Worm (Caenorhabditis elegans) whole organism, young adult: ENCODE data around the gene cyp-35B1.
A peak's percentile ranks its signal among the peaks of the same experiment; 100 is the strongest.

ENCODE experiments used
- C17E4.6 ChIP-seq: fragments of 200-800 bp; sonication (Bioruptor generic); IDR thresholded peaks from 2 replicates; pipeline ENCODE4 v1.3.6; 2022; ENCODE audit warnings: missing genetic modification reagents, missing genetic modification characterization, missing compliant biosample characterization
- D2030.7 ChIP-seq: fragments of 200-800 bp; sonication (Bioruptor generic); IDR thresholded peaks from 2 replicates; pipeline ENCODE4 v1.3.6; 2022; ENCODE audit warnings: missing genetic modification reagents, missing genetic modification characterization, missing compliant biosample characterization
- F23B12.7 ChIP-seq: sonication (generic microtip); optimal IDR thresholded peaks from 2 replicates; lab custom pipeline; 2017; ENCODE audit warnings: missing genetic modification characterization, mild to moderate bottlenecking, missing compliant biosample characterization, antibody characterized with exemption, moderate library complexity; ENCODE audit not compliant: insufficient read depth
- F49E8.2 ChIP-seq: sonication (generic microtip); optimal IDR thresholded peaks from 3 replicates; lab custom pipeline; 2017; ENCODE audit warnings: missing genetic modification characterization, mild to moderate bottlenecking, missing compliant biosample characterization, antibody characterized with exemption, moderate library complexity; ENCODE audit not compliant: insufficient read depth
- K11D2.4 ChIP-seq: fragments of 200-800 bp; sonication (Bioruptor generic); IDR thresholded peaks from 2 replicates; pipeline ENCODE4 v1.3.6; 2022; ENCODE audit warnings: missing genetic modification reagents, missing genetic modification characterization, missing compliant biosample characterization
- K12H6.12 ChIP-seq: fragments of 200-800 bp; sonication (Bioruptor generic); optimal IDR thresholded peaks from 2 replicates; lab custom pipeline; 2018; ENCODE audit warnings: mild to moderate bottlenecking, missing genetic modification characterization, missing compliant biosample characterization
- T26A5.8 ChIP-seq: sonication (generic microtip); optimal IDR thresholded peaks from 2 replicates; lab custom pipeline; 2016; ENCODE audit warnings: missing genetic modification characterization, missing compliant biosample characterization
- Y67H2A.10 ChIP-seq: fragments of 200-800 bp; sonication (Bioruptor generic); conservative IDR thresholded peaks from 2 replicates; pipeline ENCODE4 v1.3.6; 2022; ENCODE audit warnings: missing genetic modification reagents, missing genetic modification characterization, missing compliant biosample characterization
- Y95B8A.8 ChIP-seq: fragments of 200-800 bp; sonication (Bioruptor generic); IDR thresholded peaks from 2 replicates; pipeline ENCODE4 v1.3.6; 2022; ENCODE audit warnings: missing genetic modification reagents, missing genetic modification characterization, missing compliant biosample characterization
- ZK185.1 ChIP-seq: sonication (generic microtip); optimal IDR thresholded peaks from 2 replicates; lab custom pipeline; 2016; ENCODE audit warnings: mild to moderate bottlenecking, missing genetic modification characterization, missing compliant biosample characterization; ENCODE audit not compliant: poor library complexity, severe bottlenecking
- atf-7 ChIP-seq: sonication (generic microtip); optimal IDR thresholded peaks from 2 replicates; lab custom pipeline; 2017; ENCODE audit warnings: mild to moderate bottlenecking, missing genetic modification characterization, missing compliant biosample characterization
- attf-3 ChIP-seq: fragments of 200-800 bp; sonication (Bioruptor generic); conservative IDR thresholded peaks from 2 replicates; pipeline ENCODE4 v1.3.6; 2022; ENCODE audit warnings: missing genetic modification reagents, missing genetic modification characterization, missing compliant biosample characterization
- ccch-3 ChIP-seq: fragments of 200-800 bp; sonication (Bioruptor generic); optimal IDR thresholded peaks from 2 replicates; lab custom pipeline; 2018; ENCODE audit warnings: mild to moderate bottlenecking, missing genetic modification characterization, missing compliant biosample characterization
- ceh-91 ChIP-seq: fragments of 200-800 bp; sonication (Bioruptor generic); IDR thresholded peaks from 2 replicates; pipeline ENCODE4 v1.3.6; 2022; ENCODE audit warnings: missing genetic modification reagents, missing genetic modification characterization, missing compliant biosample characterization
- chd-7 ChIP-seq: sonication (generic microtip); optimal IDR thresholded peaks from 2 replicates; lab custom pipeline; 2016; ENCODE audit warnings: mild to moderate bottlenecking, missing genetic modification characterization, moderate library complexity, missing compliant biosample characterization
- die-1 ChIP-seq: sonication (generic microtip); optimal IDR thresholded peaks from 2 replicates; lab custom pipeline; 2016; ENCODE audit warnings: missing genotype, mild to moderate bottlenecking, missing genetic modification characterization, missing compliant biosample characterization
- dox-1 ChIP-seq: fragments of 200-800 bp; sonication (Bioruptor generic); IDR thresholded peaks from 2 replicates; pipeline ENCODE4 v1.3.6; 2022; ENCODE audit warnings: missing genetic modification reagents, missing genetic modification characterization, missing compliant biosample characterization
- dpl-1 ChIP-seq: fragments of 150-350 bp; optimal IDR thresholded peaks from 2 replicates; lab custom pipeline; 2014; ENCODE audit warnings: missing biosample characterization, missing genetic modification reagents, missing genetic modification characterization
- efl-1 ChIP-seq: fragments of 150-350 bp; optimal IDR thresholded peaks from 2 replicates; lab custom pipeline; 2014; ENCODE audit warnings: missing biosample characterization, missing genetic modification reagents, missing genetic modification characterization
- egrh-3 ChIP-seq: fragments of 200-800 bp; sonication (Bioruptor generic); IDR thresholded peaks from 2 replicates; pipeline ENCODE4 v1.3.6; 2022; ENCODE audit warnings: missing genetic modification reagents, missing genetic modification characterization, missing compliant biosample characterization
- gei-17 ChIP-seq: fragments of 200-800 bp; sonication (Bioruptor generic); optimal IDR thresholded peaks from 2 replicates; lab custom pipeline; 2018; ENCODE audit warnings: mild to moderate bottlenecking, missing genetic modification characterization, missing compliant biosample characterization
- hmg-1.2 ChIP-seq: fragments of 200-800 bp; sonication (Bioruptor generic); IDR thresholded peaks from 2 replicates; pipeline ENCODE4 v1.3.6; 2022; ENCODE audit warnings: missing genetic modification reagents, missing genetic modification characterization, missing compliant biosample characterization
- hmg-20 ChIP-seq: fragments of 200-800 bp; sonication (Bioruptor generic); IDR thresholded peaks from 2 replicates; pipeline ENCODE4 v1.3.6; 2022; ENCODE audit warnings: missing genetic modification reagents, missing genetic modification characterization, missing compliant biosample characterization
- let-607 ChIP-seq, 2 experiments: fragments of 200-800 bp in 1 of 2; sonication (Bioruptor generic) in 1 of 2; sonication (generic microtip) in 1 of 2; optimal IDR thresholded peaks; 2 replicates each; lab custom pipeline; 2016 to 2018; ENCODE audit warnings: mild to moderate bottlenecking in 2 of 2, missing compliant biosample characterization in 2 of 2, missing genetic modification characterization in 2 of 2, moderate library complexity in 2 of 2, missing genotype in 1 of 2
- lin-26 ChIP-seq: fragments of 200-800 bp; sonication (Bioruptor generic); IDR thresholded peaks from 2 replicates; pipeline ENCODE4 v1.3.6; 2022; ENCODE audit warnings: missing genetic modification reagents, missing genetic modification characterization, missing compliant biosample characterization
- lin-54 ChIP-seq: fragments of 200-800 bp; sonication (Bioruptor generic); optimal IDR thresholded peaks from 2 replicates; lab custom pipeline; 2018; ENCODE audit warnings: mild to moderate bottlenecking, missing genetic modification characterization, missing compliant biosample characterization
- lsl-1 ChIP-seq: fragments of 200-800 bp; sonication (Bioruptor generic); optimal IDR thresholded peaks from 2 replicates; lab custom pipeline; 2018; ENCODE audit warnings: mild to moderate bottlenecking, missing genetic modification characterization, moderate library complexity, missing compliant biosample characterization
- madf-10 ChIP-seq: sonication (generic microtip); optimal IDR thresholded peaks from 2 replicates; lab custom pipeline; 2016; ENCODE audit warnings: mild to moderate bottlenecking, missing genetic modification characterization, missing compliant biosample characterization
- madf-3 ChIP-seq: fragments of 200-800 bp; sonication (Bioruptor generic); IDR thresholded peaks from 2 replicates; pipeline ENCODE4 v1.3.6; 2022; ENCODE audit warnings: missing genetic modification reagents, missing genetic modification characterization, missing compliant biosample characterization
- madf-6 ChIP-seq: fragments of 200-800 bp; sonication (Bioruptor generic); IDR thresholded peaks from 2 replicates; pipeline ENCODE4 v1.3.6; 2022; ENCODE audit warnings: missing genetic modification reagents, missing genetic modification characterization, missing compliant biosample characterization
- madf-8 ChIP-seq: fragments of 200-800 bp; sonication (Bioruptor generic); conservative IDR thresholded peaks from 2 replicates; pipeline ENCODE4 v1.3.6; 2022; ENCODE audit warnings: missing genetic modification reagents, missing genetic modification characterization, missing compliant biosample characterization
- mcd-1 ChIP-seq: fragments of 200-800 bp; sonication (Bioruptor generic); IDR thresholded peaks from 2 replicates; pipeline ENCODE4 v1.3.6; 2022; ENCODE audit warnings: missing genetic modification reagents, missing genetic modification characterization, missing compliant biosample characterization
- nfya-2 ChIP-seq: fragments of 200-800 bp; sonication (Bioruptor generic); IDR thresholded peaks from 2 replicates; pipeline ENCODE4 v1.3.6; 2022; ENCODE audit warnings: missing genetic modification reagents, missing genetic modification characterization, missing compliant biosample characterization
- nhr-120 ChIP-seq: fragments of 200-800 bp; sonication (Bioruptor generic); IDR thresholded peaks from 2 replicates; pipeline ENCODE4 v1.3.6; 2022; ENCODE audit warnings: missing genetic modification characterization, missing compliant biosample characterization
- nhr-179 ChIP-seq: sonication (generic microtip); optimal IDR thresholded peaks from 2 replicates; lab custom pipeline; 2016; ENCODE audit warnings: mild to moderate bottlenecking, missing genetic modification characterization, missing compliant biosample characterization
- nhr-27 ChIP-seq: fragments of 200-800 bp; sonication (Bioruptor generic); optimal IDR thresholded peaks from 2 replicates; lab custom pipeline; 2018; ENCODE audit warnings: mild to moderate bottlenecking, missing genetic modification characterization, moderate library complexity, missing compliant biosample characterization
- nhr-90 ChIP-seq: sonication (generic microtip); optimal IDR thresholded peaks from 2 replicates; lab custom pipeline; 2016; ENCODE audit warnings: missing genotype, mild to moderate bottlenecking, missing genetic modification characterization, missing compliant biosample characterization
- rpc-1 ChIP-seq, 2 experiments: fragments of 150-350 bp in 1 of 2; sonication (generic microtip) in 1 of 2; optimal IDR thresholded peaks; 2 replicates each; lab custom pipeline; 2014 to 2018; ENCODE audit warnings: missing biosample characterization in 1 of 2, missing genetic modification characterization in 1 of 2, missing genetic modification reagents in 1 of 2, missing genotype in 1 of 2
- snpc-3.4 ChIP-seq: sonication (generic microtip); optimal IDR thresholded peaks from 2 replicates; lab custom pipeline; 2017; ENCODE audit warnings: missing genetic modification characterization, mild to moderate bottlenecking, missing compliant biosample characterization, antibody characterized with exemption, moderate library complexity, missing genotype, missing genetic modification reagents
- somi-1 ChIP-seq: fragments of 200-800 bp; sonication (Bioruptor generic); optimal IDR thresholded peaks from 2 replicates; lab custom pipeline; 2018; ENCODE audit warnings: mild to moderate bottlenecking, missing genetic modification characterization, missing compliant biosample characterization
- xnd-1 ChIP-seq: sonication (generic microtip); optimal IDR thresholded peaks from 2 replicates; lab custom pipeline; 2016; ENCODE audit warnings: missing genotype, missing genetic modification reagents, missing genetic modification characterization, missing compliant biosample characterization
- ztf-28 ChIP-seq: fragments of 200-800 bp; sonication (Bioruptor generic); IDR thresholded peaks from 2 replicates; pipeline ENCODE4 v1.3.6; 2022; ENCODE audit warnings: missing genetic modification reagents, missing genetic modification characterization, missing compliant biosample characterization

The cyp-35B1 gene

DNA sequence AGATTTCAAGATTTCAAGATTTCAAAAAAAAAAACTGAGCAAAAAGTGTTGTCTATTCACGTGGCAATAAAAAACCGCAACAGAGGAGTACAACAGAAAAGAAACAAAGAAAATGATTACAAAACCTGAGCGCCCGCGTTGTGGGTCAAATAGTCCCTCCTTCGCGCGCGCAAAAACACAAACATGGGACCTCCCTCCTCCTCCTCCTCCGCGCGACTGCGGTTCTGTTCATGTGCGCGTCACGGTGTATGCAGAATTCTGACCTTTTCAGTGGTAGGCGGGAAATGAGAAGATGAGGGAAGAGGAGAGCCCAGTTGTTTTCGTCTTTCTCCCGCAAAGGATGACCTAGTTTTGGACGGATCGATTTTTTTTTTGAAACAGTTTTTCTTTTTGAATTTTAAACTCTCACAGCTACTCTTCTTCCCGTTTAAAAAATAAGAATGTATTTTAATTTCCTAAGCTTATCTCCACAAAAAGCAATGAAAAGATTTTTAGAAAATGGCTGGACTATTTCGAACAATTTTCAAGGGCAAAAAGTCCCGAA is 46.4 kb upstream of the cyp-35B1 start, which contains the start of gene C17E7.4:
TSS of gene C17E7.4 (plus strand) at position 494 of the 544 bp plus-strand sequence.
- no peak for TF ChIP-seq F23B12.7 (tag; lab: Kevin White, UChicago)
- peak; percentile 62; the same call in 1 of the 2 replicates for TF ChIP-seq dox-1
- no peak for TF ChIP-seq let-607 (tag; optimal IDR thresholded peaks at IDR 0.05; lab: Kevin White, UChicago)
- TF ChIP-seq Y67H2A.10 (GFP tag; lab: Robert Waterston, UW), result no peak
- no peak for TF ChIP-seq lin-54 (GFP tag; lab: Kevin White, UChicago)
- no peak for TF ChIP-seq madf-10 (tag; lab: Kevin White, UChicago)
- TF ChIP-seq xnd-1, result peak; percentile 48
- no peak for TF ChIP-seq mcd-1
- TF ChIP-seq hmg-20 (GFP tag; lab: Robert Waterston, UW), result no peak
- TF ChIP-seq nhr-179 (tag; lab: Kevin White, UChicago), result no peak
- peak; percentile 9 for TF ChIP-seq lsl-1 (GFP tag; lab: Kevin White, UChicago)
- no peak for TF ChIP-seq rpc-1 (optimal IDR thresholded peaks at IDR 0.05; lab: Kevin White, UChicago)
- TF ChIP-seq rpc-1 (tag; optimal IDR thresholded peaks at IDR 0.05; lab: Kevin White, UChicago), result no peak
- TF ChIP-seq attf-3 (GFP tag; lab: Robert Waterston, UW), result no peak
- TF ChIP-seq somi-1, result no peak
- TF ChIP-seq C17E4.6 (GFP tag; lab: Robert Waterston, UW), result no peak
- TF ChIP-seq D2030.7 (GFP tag; lab: Robert Waterston, UW), result peak; percentile 47; the same call in 1 of the 2 replicates
- no peak for TF ChIP-seq madf-3 (GFP tag; lab: Robert Waterston, UW)
- peak; percentile 89 for TF ChIP-seq efl-1
- no peak for TF ChIP-seq chd-7 (tag; lab: Kevin White, UChicago)
- no peak for TF ChIP-seq K11D2.4 (GFP tag; lab: Robert Waterston, UW)
- no peak for TF ChIP-seq F49E8.2
- no peak for TF ChIP-seq Y95B8A.8 (GFP tag; lab: Robert Waterston, UW)
- TF ChIP-seq T26A5.8 (tag; lab: Kevin White, UChicago), result no peak
- no peak for TF ChIP-seq nhr-27 (tag; lab: Kevin White, UChicago)
- no peak for TF ChIP-seq nfya-2 (GFP tag; lab: Robert Waterston, UW)
- no peak for TF ChIP-seq atf-7 (tag; lab: Kevin White, UChicago)
- TF ChIP-seq nhr-90, result no peak
- no peak for TF ChIP-seq gei-17 (GFP tag; lab: Kevin White, UChicago)
- TF ChIP-seq snpc-3.4 (tag; lab: Kevin White, UChicago), result peak; percentile 16
- TF ChIP-seq ZK185.1 (tag; lab: Kevin White, UChicago), result no peak
- TF ChIP-seq hmg-1.2 (GFP tag; lab: Robert Waterston, UW), result peak; percentile 54; the same call in 1 of the 2 replicates
- peak; percentile 88 for TF ChIP-seq madf-6
- no peak for TF ChIP-seq nhr-120
- TF ChIP-seq die-1 (tag; lab: Kevin White, UChicago), result no peak
- TF ChIP-seq K12H6.12, result no peak
- no peak for TF ChIP-seq lin-26 (GFP tag; lab: Robert Waterston, UW)
- TF ChIP-seq dpl-1 (GFP tag; lab: Kevin White, UChicago), result peak; percentile 69
- TF ChIP-seq ceh-91 (GFP tag; lab: Robert Waterston, UW), result peak; percentile 44; the same call in 1 of the 2 replicates
- TF ChIP-seq madf-8 (GFP tag; lab: Robert Waterston, UW), result peak; percentile 72
- peak; percentile 70 for TF ChIP-seq egrh-3 (GFP tag; lab: Robert Waterston, UW)
- no peak for TF ChIP-seq ztf-28 (GFP tag; lab: Robert Waterston, UW)
- no peak for TF ChIP-seq ccch-3 (GFP tag; lab: Kevin White, UChicago)
